Fruit fly (Drosophila melanogaster) whole organism, wandering third instar larva: ENCODE data around the gene Eip78C.

ENCODE experiments used
- HLH106 ChIP-seq: fragments of 200-800 bp; optimal IDR thresholded peaks from 3 replicates; lab custom pipeline; 2019; ENCODE audit warnings: missing biosample characterization, mild to moderate bottlenecking, missing genetic modification characterization, moderate library complexity
- Hr78 ChIP-seq: fragments of >200 bp; optimal IDR thresholded peaks from 2 replicates; lab custom pipeline; 2017; ENCODE audit warnings: missing biosample characterization, missing genetic modification characterization
- Myc ChIP-seq: fragments of >200 bp; optimal IDR thresholded peaks from 2 replicates; lab custom pipeline; 2017
- Vsx2 ChIP-seq: fragments of 200-300, 225-300 bp; sonication (Bioruptor generic); optimal IDR thresholded peaks from 2 replicates; lab custom pipeline; 2018; ENCODE audit warnings: missing biosample characterization, missing genetic modification characterization; ENCODE audit not compliant: partially characterized antibody
- h ChIP-seq: fragments of 200-800 bp; sonication (Bioruptor generic); optimal IDR thresholded peaks from 3 replicates; lab custom pipeline; 2016; ENCODE audit warnings: missing biosample characterization, mild to moderate bottlenecking, missing genetic modification characterization
- pan ChIP-seq: fragments of >200 bp; optimal IDR thresholded peaks from 2 replicates; lab custom pipeline; 2017
- woc ChIP-seq: sonication (Bioruptor generic); optimal IDR thresholded peaks from 2 replicates; lab custom pipeline; 2016; ENCODE audit warnings: missing biosample characterization, mild to moderate bottlenecking, missing genetic modification characterization

- TF ChIP-seq pan (lab: Kevin White, UChicago), result no peak
- no peak for TF ChIP-seq Vsx2 (GFP tag; lab: Kevin White, UChicago)
- no peak for TF ChIP-seq h (GFP tag; lab: Kevin White, UChicago)
- no peak for TF ChIP-seq Myc (lab: Kevin White, UChicago)
- TF ChIP-seq HLH106 (tag; lab: Kevin White, UChicago), result no peak
- TF ChIP-seq Hr78 (GFP tag; lab: Kevin White, UChicago), result no peak
- TF ChIP-seq woc (GFP tag; lab: Kevin White, UChicago), result no peak
Measured at dm6 chr3L:21230762-21231161, 4.4 kb downstream of the Eip78C start.
